Fruit fly (Drosophila melanogaster) whole organism, embryonic: ENCODE results near the gene Trf4.

Experiments
- Ada2b ChIP-seq: fragments of 200-800 bp; sonication (Bioruptor generic); IDR thresholded peaks from 2 replicates; pipeline ENCODE4 v1.3.6; 2022; ENCODE audit warnings: missing biosample characterization, missing genetic modification characterization
- CG10462 ChIP-seq: fragments of 200-800 bp; sonication (Bioruptor generic); optimal IDR thresholded peaks from 2 replicates; lab custom pipeline; 2016; ENCODE audit warnings: missing biosample characterization, missing genetic modification characterization
- CG11560 ChIP-seq: fragments of 200-800 bp; sonication (Bioruptor generic); IDR thresholded peaks from 3 replicates; pipeline ENCODE4 v1.3.6; 2022; ENCODE audit warnings: missing biosample characterization, missing genetic modification characterization
- CG12299 ChIP-seq: fragments of 200-800 bp; sonication (Bioruptor generic); optimal IDR thresholded peaks from 2 replicates; lab custom pipeline; 2018; ENCODE audit warnings: missing biosample characterization, mild to moderate bottlenecking, missing genetic modification characterization
- CG12942 ChIP-seq: fragments of 200-800 bp; sonication (Bioruptor generic); optimal IDR thresholded peaks from 3 replicates; lab custom pipeline; 2016; ENCODE audit warnings: missing biosample characterization, missing genetic modification characterization
- CG13424 ChIP-seq: fragments of 200-800 bp; sonication (Bioruptor generic); optimal IDR thresholded peaks from 2 replicates; lab custom pipeline; 2019; ENCODE audit warnings: missing biosample characterization, mild to moderate bottlenecking, missing genetic modification characterization, moderate library complexity
- CG17359 ChIP-seq: fragments of 200-800 bp; sonication (Bioruptor generic); optimal IDR thresholded peaks from 3 replicates; lab custom pipeline; 2018; ENCODE audit warnings: missing biosample characterization, mild to moderate bottlenecking, missing genetic modification characterization, moderate library complexity
- CG2120 ChIP-seq: fragments of 200-800 bp; sonication (Bioruptor generic); optimal IDR thresholded peaks from 3 replicates; lab custom pipeline; 2016; ENCODE audit warnings: missing biosample characterization, missing genetic modification characterization
- CG30431 ChIP-seq: fragments of 200-800 bp; sonication (Bioruptor generic); optimal IDR thresholded peaks from 2 replicates; lab custom pipeline; 2017; ENCODE audit warnings: missing biosample characterization, missing genetic modification characterization
- CG4282 ChIP-seq: fragments of 200-800 bp; sonication (Bioruptor generic); optimal IDR thresholded peaks from 2 replicates; lab custom pipeline; 2016; ENCODE audit warnings: missing biosample characterization, missing genetic modification characterization
- CG4328 ChIP-seq: fragments of 200-800 bp; sonication (Bioruptor generic); optimal IDR thresholded peaks from 3 replicates; lab custom pipeline; 2017; ENCODE audit warnings: missing biosample characterization, missing genetic modification reagents, missing genetic modification characterization
- CG4854 ChIP-seq: fragments of 200-800 bp; sonication (Bioruptor generic); optimal IDR thresholded peaks from 2 replicates; lab custom pipeline; 2016; ENCODE audit warnings: missing biosample characterization, missing genetic modification characterization, inconsistent platforms
- CG6175 ChIP-seq: fragments of 200-800 bp; sonication (Bioruptor generic); IDR thresholded peaks from 3 replicates; pipeline ENCODE4 v1.3.6; 2022; ENCODE audit warnings: missing biosample characterization, missing genetic modification characterization
- CG6689 ChIP-seq: fragments of 200-800 bp; sonication (Bioruptor generic); IDR thresholded peaks from 2 replicates; pipeline ENCODE4 v1.3.6; 2022; ENCODE audit warnings: missing biosample characterization, missing genetic modification characterization
- CG6813 ChIP-seq: fragments of 200-800 bp; sonication (Bioruptor generic); optimal IDR thresholded peaks from 2 replicates; lab custom pipeline; 2017; ENCODE audit warnings: missing biosample characterization, missing genetic modification characterization, mild to moderate bottlenecking, moderate library complexity, missing genetic modification reagents
- CG7928 ChIP-seq: fragments of 200-800 bp; sonication (Bioruptor generic); optimal IDR thresholded peaks from 2 replicates; lab custom pipeline; 2017; ENCODE audit warnings: missing biosample characterization, mild to moderate bottlenecking, missing genetic modification characterization
- CG7987 ChIP-seq: fragments of 200-800 bp; sonication (Bioruptor generic); optimal IDR thresholded peaks from 2 replicates; lab custom pipeline; 2018; ENCODE audit warnings: missing biosample characterization, mild to moderate bottlenecking, missing genetic modification characterization, moderate library complexity
- CG8281 ChIP-seq: fragments of 200-800 bp; sonication (Bioruptor generic); optimal IDR thresholded peaks from 2 replicates; lab custom pipeline; 2018; ENCODE audit warnings: missing biosample characterization, mild to moderate bottlenecking, missing genetic modification characterization, moderate library complexity
- Doc3 ChIP-seq: fragments of 200-800 bp; sonication (Bioruptor generic); IDR thresholded peaks from 3 replicates; pipeline ENCODE4 v1.3.6; 2022; ENCODE audit warnings: missing biosample characterization, missing genetic modification characterization; ENCODE audit not compliant: partially characterized antibody
- Dref ChIP-seq: fragments of 200-800 bp; sonication (Bioruptor generic); IDR thresholded peaks from 2 replicates; pipeline ENCODE4 v1.3.6; 2022; ENCODE audit warnings: missing biosample characterization, missing genetic modification characterization
- Lhr ChIP-seq: fragments of 200-800 bp; sonication (Bioruptor generic); optimal IDR thresholded peaks from 3 replicates; lab custom pipeline; 2017; ENCODE audit warnings: mild to moderate bottlenecking, missing biosample characterization, missing genetic modification reagents, missing genetic modification characterization
- Med ChIP-seq: fragments of 200-800 bp; sonication (Bioruptor generic); peaks from one replicate; lab custom pipeline; 2016; ENCODE audit warnings: missing biosample characterization, missing genetic modification characterization, mild to moderate bottlenecking, inconsistent platforms, moderate library complexity
- NFAT ChIP-seq: fragments of 200-800 bp; sonication (Bioruptor generic); IDR thresholded peaks from 2 replicates; pipeline ENCODE4 v1.3.6; 2022; ENCODE audit warnings: missing biosample characterization, missing genetic modification characterization
- Rx ChIP-seq: fragments of 200-800 bp; sonication (Bioruptor generic); IDR thresholded peaks from 2 replicates; pipeline ENCODE4 v1.3.6; 2022; ENCODE audit warnings: missing biosample characterization, missing genetic modification characterization
- Sox100B ChIP-seq: fragments of 200-800 bp; sonication (Bioruptor generic); optimal IDR thresholded peaks from 3 replicates; lab custom pipeline; 2018; ENCODE audit warnings: missing biosample characterization, mild to moderate bottlenecking, missing genetic modification characterization
- Usf ChIP-seq: fragments of 200-800 bp; sonication (Bioruptor generic); optimal IDR thresholded peaks from 2 replicates; lab custom pipeline; 2017; ENCODE audit warnings: missing genotype, missing biosample characterization, missing genetic modification characterization
- Xbp1 ChIP-seq: fragments of 200-800 bp; sonication (Bioruptor generic); optimal IDR thresholded peaks from 3 replicates; lab custom pipeline; 2016; ENCODE audit warnings: missing biosample characterization, mild to moderate bottlenecking, missing genetic modification characterization
- bigmax ChIP-seq: fragments of 200-800 bp; sonication (Bioruptor generic); optimal IDR thresholded peaks from 2 replicates; lab custom pipeline; 2018; ENCODE audit warnings: missing biosample characterization, mild to moderate bottlenecking, missing genetic modification characterization
- cas ChIP-seq: fragments of 200-800 bp; sonication (Bioruptor generic); IDR thresholded peaks from 2 replicates; pipeline ENCODE4 v1.3.6; 2022; ENCODE audit warnings: missing biosample characterization, missing genetic modification characterization
- chn ChIP-seq: fragments of 200-800 bp; sonication (Bioruptor generic); optimal IDR thresholded peaks from 2 replicates; lab custom pipeline; 2016; ENCODE audit warnings: missing biosample characterization, missing genetic modification characterization
- crol ChIP-seq: fragments of 200-800 bp; sonication (Bioruptor generic); IDR thresholded peaks from 2 replicates; pipeline ENCODE4 v1.3.6; 2022; ENCODE audit warnings: missing biosample characterization, missing genetic modification characterization
- dati ChIP-seq: fragments of 200-800 bp; sonication (Bioruptor generic); IDR thresholded peaks from 2 replicates; pipeline ENCODE4 v1.3.6; 2022; ENCODE audit warnings: missing biosample characterization, missing genetic modification characterization
- disco-r ChIP-seq: fragments of 200-800 bp; sonication (Bioruptor generic); optimal IDR thresholded peaks from 2 replicates; lab custom pipeline; 2016; ENCODE audit warnings: missing biosample characterization, missing genetic modification characterization
- fd96Cb ChIP-seq: fragments of 200-800 bp; sonication (Bioruptor generic); optimal IDR thresholded peaks from 2 replicates; lab custom pipeline; 2018; ENCODE audit warnings: missing biosample characterization, mild to moderate bottlenecking, missing genetic modification characterization, moderate library complexity
- hb ChIP-seq: fragments of 200-800 bp; sonication (Bioruptor generic); IDR thresholded peaks from 3 replicates; pipeline ENCODE4 v1.3.6; 2022; ENCODE audit warnings: missing biosample characterization, missing genetic modification characterization; ENCODE audit not compliant: partially characterized antibody
- ind ChIP-seq: fragments of 200-800 bp; sonication (Bioruptor generic); optimal IDR thresholded peaks from 3 replicates; lab custom pipeline; 2016; ENCODE audit warnings: missing biosample characterization, missing genetic modification characterization
- jumu ChIP-seq: fragments of 200-800 bp; sonication (Bioruptor generic); optimal IDR thresholded peaks from 3 replicates; lab custom pipeline; 2016; ENCODE audit warnings: missing biosample characterization, missing genetic modification characterization
- nerfin-1 ChIP-seq: fragments of 200-800 bp; sonication (Bioruptor generic); optimal IDR thresholded peaks from 3 replicates; lab custom pipeline; 2019; ENCODE audit warnings: missing biosample characterization, mild to moderate bottlenecking, missing genetic modification characterization, moderate library complexity
- phol ChIP-seq: fragments of 200-800 bp; sonication (Bioruptor generic); optimal IDR thresholded peaks from 3 replicates; lab custom pipeline; 2018; ENCODE audit warnings: missing biosample characterization, mild to moderate bottlenecking, missing genetic modification characterization, moderate library complexity
- pnt ChIP-seq: fragments of 200-800 bp; sonication (Bioruptor generic); optimal IDR thresholded peaks from 3 replicates; lab custom pipeline; 2016; ENCODE audit warnings: missing biosample characterization, missing genetic modification characterization
- pzg ChIP-seq: fragments of 200-800 bp; sonication (Bioruptor generic); optimal IDR thresholded peaks from 3 replicates; lab custom pipeline; 2018; ENCODE audit warnings: missing biosample characterization, mild to moderate bottlenecking, missing genetic modification characterization, moderate library complexity
- scrt ChIP-seq: fragments of 200-800 bp; sonication (Bioruptor generic); optimal IDR thresholded peaks from 2 replicates; lab custom pipeline; 2018; ENCODE audit warnings: missing biosample characterization, mild to moderate bottlenecking, missing genetic modification characterization, moderate library complexity
- tll ChIP-seq, 2 experiments: fragments of 200-800 bp in 1 of 2; fragments of >200 bp in 1 of 2; sonication (Bioruptor generic) in 1 of 2; optimal IDR thresholded peaks; 2 replicates each; lab custom pipeline; 2017 to 2019; ENCODE audit warnings: missing biosample characterization in 2 of 2, missing genetic modification characterization in 2 of 2, mild to moderate bottlenecking in 1 of 2, moderate library complexity in 1 of 2
- trem ChIP-seq: fragments of 200-800 bp; optimal IDR thresholded peaks from 3 replicates; lab custom pipeline; 2019; ENCODE audit warnings: missing biosample characterization, mild to moderate bottlenecking, missing genetic modification characterization, moderate library complexity
- vvl ChIP-seq: fragments of 200-800 bp; sonication (Bioruptor generic); IDR thresholded peaks from 2 replicates; pipeline ENCODE4 v1.3.6; 2022; ENCODE audit warnings: missing biosample characterization, missing genetic modification characterization

Trf4 gene

dm6 chr2L:2637002-2637377 is 27.9 kb upstream of the Trf4 start:
- peak; percentile 52 for TF ChIP-seq crol (GFP tag; lab: Robert Waterston, UW)
- peak; percentile 31 for TF ChIP-seq nerfin-1 (tag; lab: Kevin White, UChicago)
- TF ChIP-seq phol (tag; lab: Kevin White, UChicago), result no peak
- peak; percentile 92 for TF ChIP-seq scrt
- peak; percentile 31 for TF ChIP-seq Med

- TF ChIP-seq fd96Cb (tag; lab: Kevin White, UChicago) (no peak), NFAT (GFP tag; lab: Robert Waterston, UW) (no peak), ind (no peak)
Observed at dm6 chr2L:2647620-2648019, 17.2 kb upstream of the Trf4 start, which contains the start of the genes CG9962 and CG43851. Gene CG9962, minus strand, starts transcription at chr2L:2647720. Gene CG43851, plus strand, starts transcription at chr2L:2647886.

dm6 chr2L:2652314-2652713 is 12.5 kb upstream of the Trf4 start, which contains the start of gene CG33125:
Gene CG33125, minus strand, starts transcription at chr2L:2652414.
- TF ChIP-seq CG6689, result no peak
- no peak for TF ChIP-seq CG17359 (tag; lab: Kevin White, UChicago)
- no peak for TF ChIP-seq CG7987 (GFP tag; lab: Kevin White, UChicago)
- TF ChIP-seq CG10462 (GFP tag; lab: Kevin White, UChicago), result no peak
- TF ChIP-seq CG12299 (tag; lab: Kevin White, UChicago), result no peak
- TF ChIP-seq CG7928 (GFP tag; lab: Kevin White, UChicago), result no peak
- no peak for TF ChIP-seq chn (GFP tag; lab: Kevin White, UChicago)
- TF ChIP-seq CG30431 (GFP tag; lab: Kevin White, UChicago), result no peak
- no peak for TF ChIP-seq CG13424
- no peak for TF ChIP-seq Ada2b (GFP tag; lab: Robert Waterston, UW)
- TF ChIP-seq Doc3 (GFP tag; lab: Robert Waterston, UW), result no peak
- no peak for TF ChIP-seq trem
- no peak for TF ChIP-seq bigmax (GFP tag; lab: Kevin White, UChicago)
- no peak for TF ChIP-seq CG4854 (GFP tag; lab: Kevin White, UChicago)
- no peak for TF ChIP-seq cas
- no peak for TF ChIP-seq vvl
- no peak for TF ChIP-seq Lhr
- TF ChIP-seq Xbp1 (GFP tag; lab: Kevin White, UChicago), result no peak
- TF ChIP-seq disco-r (GFP tag; lab: Kevin White, UChicago), result no peak
- TF ChIP-seq, all 482 proteins: peak for 0

dm6 chr2L:2652746-2653145 is 12.1 kb upstream of the Trf4 start, which contains the start of gene Prosbeta4R1:
Gene Prosbeta4R1, plus strand, starts transcription at chr2L:2653046.
- TF ChIP-seq CG6175 (GFP tag; lab: Robert Waterston, UW), result no peak
- no peak for TF ChIP-seq pzg (GFP tag; lab: Kevin White, UChicago)
- no peak for TF ChIP-seq Ada2b (GFP tag; lab: Robert Waterston, UW)
- no peak for TF ChIP-seq Usf (GFP tag; lab: Kevin White, UChicago)
- no peak for TF ChIP-seq CG11560 (tag; lab: Robert Waterston, UW)
- TF ChIP-seq CG4282 (GFP tag; lab: Kevin White, UChicago), result no peak
- no peak for TF ChIP-seq CG8281 (tag; lab: Kevin White, UChicago)

- TF ChIP-seq CG7928 (GFP tag; lab: Kevin White, UChicago) (no peak), CG4328 (GFP tag; lab: Kevin White, UChicago) (no peak), hb (no peak), pnt (GFP tag; lab: Kevin White, UChicago) (no peak), tll (GFP tag; optimal IDR thresholded peaks at IDR 0.05; lab: Kevin White, UChicago) (no peak), jumu (GFP tag; lab: Kevin White, UChicago) (no peak), Dref (GFP tag; lab: Robert Waterston, UW) (no peak), Sox100B (GFP tag; lab: Kevin White, UChicago) (no peak), Rx (no peak), dati (GFP tag; lab: Robert Waterston, UW) (no peak), CG2120 (GFP tag; lab: Kevin White, UChicago) (no peak), CG6813 (no peak), trem (no peak), CG12942 (GFP tag; lab: Kevin White, UChicago) (no peak)
Observed at dm6 chr2L:2653749-2654148, 11.1 kb upstream of the Trf4 start, which contains the start of gene Or23a. Gene Or23a, plus strand, starts transcription at chr2L:2654049.
